Worm (Caenorhabditis elegans) whole organism, L4/young adult: ENCODE measurements around the gene cat-1.

Source experiments
- W03F9.2 ChIP-seq: fragments of 150-350 bp; optimal IDR thresholded peaks from 2 replicates; lab custom pipeline; 2014; ENCODE audit warnings: missing biosample characterization, missing genetic modification characterization
- dao-5 ChIP-seq: sonication (generic microtip); optimal IDR thresholded peaks from 2 replicates; lab custom pipeline; 2016; ENCODE audit warnings: missing genotype, missing genetic modification characterization, moderate library complexity, missing compliant biosample characterization
- him-1 ChIP-seq: sonication (generic microtip); optimal IDR thresholded peaks from 2 replicates; lab custom pipeline; 2016; ENCODE audit warnings: missing genotype, missing genetic modification reagents, missing genetic modification characterization, missing compliant biosample characterization

The cat-1 gene

DNA sequence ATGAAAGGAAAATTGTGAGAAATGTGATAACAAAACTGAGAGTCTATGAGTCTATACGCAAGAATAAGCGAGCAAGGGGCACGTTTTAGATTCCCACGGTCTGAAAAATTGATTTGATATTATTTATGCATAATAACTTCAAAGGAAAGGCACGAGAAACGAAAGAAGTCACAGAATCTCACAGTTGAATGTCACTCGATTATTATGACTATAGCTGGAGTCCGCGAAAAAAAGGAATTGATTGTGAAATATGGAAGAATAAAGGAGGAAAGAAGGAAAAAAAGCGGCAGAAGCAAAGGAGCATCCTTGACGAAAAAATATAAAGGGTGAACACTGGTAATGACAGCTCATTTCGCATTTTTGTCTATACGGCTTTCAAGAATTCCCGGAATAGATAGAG lies at the start of gene cat-1:
Gene cat-1, minus strand, starts transcription at position 101 of the 400 bp plus-strand sequence.
- no peak for TF ChIP-seq him-1 (tag; lab: Kevin White, UChicago)
- no peak for TF ChIP-seq W03F9.2 (tag; lab: Kevin White, UChicago)
- no peak for TF ChIP-seq dao-5 (tag; lab: Kevin White, UChicago)

DNA sequence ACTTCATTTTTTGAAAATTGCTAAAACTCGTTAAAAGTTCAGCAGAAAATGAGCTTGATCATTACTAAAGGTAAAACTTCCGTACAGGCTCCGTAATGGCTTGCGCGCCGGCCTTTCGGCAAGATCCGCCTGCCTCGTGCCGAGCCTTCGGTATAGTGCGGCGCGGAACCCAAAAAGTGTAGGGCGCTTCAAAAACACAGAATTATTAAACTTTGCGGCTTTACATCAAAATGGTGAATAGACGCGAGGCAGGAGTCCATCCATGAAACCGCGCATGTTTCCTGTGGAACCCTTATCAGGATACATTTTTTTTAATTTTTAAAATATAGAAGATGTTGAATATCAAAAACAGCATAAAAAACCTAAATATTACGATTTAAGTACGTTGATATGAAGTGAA lies 42.6 kb upstream of the cat-1 start:
- no peak for TF ChIP-seq W03F9.2 (tag; lab: Kevin White, UChicago)

DNA sequence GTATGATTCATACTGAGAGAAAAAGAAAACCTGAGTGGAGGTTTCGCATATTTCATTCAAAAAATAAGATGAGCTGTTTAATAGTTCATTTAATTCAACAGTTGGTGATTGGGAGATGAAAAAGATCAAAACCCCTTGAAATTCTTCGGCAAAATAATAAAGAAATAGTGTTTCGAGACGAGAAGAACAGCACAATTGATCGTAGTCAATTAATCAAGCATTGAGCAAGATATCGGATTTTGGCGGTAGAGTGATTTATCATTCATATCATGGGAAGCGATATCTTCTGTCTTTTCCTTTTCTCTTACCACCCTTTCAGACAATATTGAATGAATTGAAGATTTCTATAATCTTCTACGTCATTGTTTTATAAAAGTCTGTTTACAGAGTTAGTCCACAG lies 36.1 kb upstream of the cat-1 start:
- TF ChIP-seq W03F9.2 (tag; lab: Kevin White, UChicago) (no peak), him-1 (tag; lab: Kevin White, UChicago) (no peak), dao-5 (tag; lab: Kevin White, UChicago) (no peak)

DNA sequence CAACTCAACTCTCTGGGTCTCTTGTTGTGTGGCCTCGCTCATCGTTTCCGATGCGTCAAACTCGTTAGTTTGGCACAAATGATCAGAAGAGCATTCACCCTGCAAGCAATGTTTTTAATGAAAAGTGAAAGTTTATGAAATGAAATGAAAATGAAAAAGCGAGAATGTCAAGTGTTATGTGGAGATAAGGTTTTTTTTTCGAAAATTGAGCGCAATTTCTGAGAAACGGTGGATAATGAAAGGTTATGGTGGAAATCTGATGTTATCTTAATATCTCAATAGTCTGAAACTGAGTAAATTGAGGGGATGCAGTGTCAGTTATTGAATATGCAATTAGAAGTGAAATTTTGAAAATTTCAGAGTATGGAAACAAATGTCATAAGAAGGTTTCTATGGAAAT lies 32.7 kb upstream of the cat-1 start, which contains the start of gene gnrr-4:
Gene gnrr-4, minus strand, starts transcription at position 101 of the 400 bp plus-strand sequence.
- TF ChIP-seq him-1 (tag; lab: Kevin White, UChicago) (no peak), W03F9.2 (tag; lab: Kevin White, UChicago) (no peak), dao-5 (tag; lab: Kevin White, UChicago) (no peak)

DNA sequence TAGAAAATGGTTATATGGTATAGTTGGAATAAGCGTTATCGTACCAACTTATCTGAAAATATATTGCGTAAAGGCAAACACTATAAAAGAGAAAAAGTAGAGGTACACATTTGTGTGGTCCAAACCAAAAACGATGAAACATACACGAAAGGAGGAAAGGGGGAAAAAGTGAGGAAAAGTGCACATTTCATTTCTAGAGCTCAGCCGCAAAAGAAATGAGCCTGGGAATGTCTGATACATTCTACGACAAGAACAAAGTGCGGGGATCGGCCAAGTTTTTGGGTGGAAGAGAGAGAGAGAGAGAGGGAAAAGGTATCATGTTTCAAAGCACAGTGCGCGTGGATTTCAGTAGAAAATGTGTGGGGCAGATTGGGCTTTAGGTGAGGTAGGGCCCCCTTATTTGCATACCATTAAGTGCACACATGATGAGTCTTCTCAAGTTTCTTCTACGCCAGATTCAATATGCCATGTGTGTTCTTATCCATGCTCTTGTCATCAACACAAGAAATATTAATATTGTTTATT lies 23.3 kb upstream of the cat-1 start, which contains the start of gene rgs-6:
Gene rgs-6, minus strand, starts transcription at position 51 of the 525 bp plus-strand sequence.
- TF ChIP-seq dao-5 (tag; lab: Kevin White, UChicago) (no peak), W03F9.2 (tag; lab: Kevin White, UChicago) (no peak), him-1 (tag; lab: Kevin White, UChicago) (no peak)

DNA sequence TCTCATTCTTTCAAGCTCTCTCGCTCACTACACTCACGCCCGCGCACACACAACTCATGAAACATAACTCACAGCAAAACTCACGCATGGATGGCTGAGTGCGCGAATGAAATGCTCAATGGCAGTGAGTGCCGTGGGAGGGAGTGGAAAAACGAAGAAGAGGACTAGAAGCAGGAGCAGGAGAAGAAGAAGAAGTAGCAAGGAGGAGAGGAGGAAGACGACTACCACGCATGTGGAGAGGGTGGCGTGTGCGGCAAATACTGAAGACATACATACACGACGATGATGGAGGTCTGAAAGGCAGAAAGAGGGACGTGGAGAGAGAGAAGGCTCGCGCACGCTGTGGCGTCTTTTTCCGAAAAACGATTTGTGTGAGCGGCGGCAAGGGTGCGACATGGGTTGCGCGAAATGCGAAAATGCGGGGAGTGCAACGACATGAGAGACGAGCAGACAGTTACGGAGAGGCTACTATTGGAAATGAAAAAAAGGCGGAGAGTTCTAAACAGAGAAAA lies 18.5 kb upstream of the cat-1 start:
- TF ChIP-seq him-1 (tag; lab: Kevin White, UChicago) (peak; percentile 84), dao-5 (tag; lab: Kevin White, UChicago) (no peak)

DNA sequence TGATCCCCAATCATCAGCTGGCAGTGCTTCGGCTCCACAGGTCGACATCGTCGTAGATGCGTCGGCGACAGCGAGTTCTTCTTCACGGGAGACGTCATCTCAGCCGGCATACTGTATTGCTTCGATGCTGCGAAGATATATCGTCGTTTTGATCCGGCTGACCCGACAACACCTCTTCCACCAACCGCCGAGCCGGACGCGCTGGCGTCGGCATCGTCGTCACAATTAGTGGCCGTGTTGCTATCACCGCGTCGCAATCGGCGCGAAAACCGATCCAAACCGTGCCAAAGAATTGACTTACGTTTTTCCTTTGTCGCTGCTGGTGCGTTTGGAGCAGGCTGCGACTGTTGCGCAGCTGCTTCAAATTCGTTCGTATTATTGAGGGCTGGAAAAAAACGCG lies 15.6 kb upstream of the cat-1 start:
- no peak for TF ChIP-seq dao-5 (tag; lab: Kevin White, UChicago)
- TF ChIP-seq W03F9.2 (tag; lab: Kevin White, UChicago): no peak
- TF ChIP-seq him-1 (tag; lab: Kevin White, UChicago): no peak

DNA sequence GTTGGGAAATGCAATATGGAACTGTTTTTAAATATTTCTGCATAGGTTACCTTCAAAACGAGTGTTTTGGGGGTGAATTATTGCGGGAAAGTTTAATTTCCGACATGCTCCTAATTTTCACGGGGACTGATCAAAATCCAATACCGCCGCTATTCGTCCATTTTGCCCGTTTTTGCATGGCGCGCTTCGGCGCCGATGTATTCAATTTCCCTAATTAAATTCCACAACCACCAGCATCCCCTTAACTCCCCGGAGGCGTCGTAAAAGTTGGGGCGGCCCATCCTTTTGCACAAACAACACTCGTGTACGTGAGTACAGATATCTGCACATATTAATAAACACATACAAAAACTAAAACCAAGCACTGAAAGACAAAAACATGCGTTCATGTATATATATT lies 14.0 kb upstream of the cat-1 start:
- TF ChIP-seq dao-5 (tag; lab: Kevin White, UChicago): no peak
- TF ChIP-seq him-1 (tag; lab: Kevin White, UChicago): no peak

DNA sequence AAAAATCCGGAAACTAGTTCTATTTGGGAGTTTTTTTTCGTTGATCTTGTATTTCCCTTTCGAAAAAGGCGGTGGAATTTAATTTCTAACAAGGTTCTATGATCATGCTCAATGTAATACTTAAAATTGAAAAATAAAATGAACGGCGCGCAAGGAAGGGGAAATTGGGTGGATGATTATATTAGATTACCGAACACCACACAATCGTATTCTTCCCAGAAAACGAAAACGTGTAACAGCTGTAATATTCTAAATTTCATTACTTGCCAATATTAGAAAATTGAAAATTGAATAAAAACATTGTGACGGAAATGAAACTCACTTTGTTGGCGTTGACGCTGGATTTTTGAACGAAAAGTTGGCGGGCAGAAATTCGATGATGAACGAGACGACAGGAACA lies 13.2 kb upstream of the cat-1 start:
- TF ChIP-seq W03F9.2 (tag; lab: Kevin White, UChicago) (no peak), dao-5 (tag; lab: Kevin White, UChicago) (no peak), him-1 (tag; lab: Kevin White, UChicago) (no peak)

DNA sequence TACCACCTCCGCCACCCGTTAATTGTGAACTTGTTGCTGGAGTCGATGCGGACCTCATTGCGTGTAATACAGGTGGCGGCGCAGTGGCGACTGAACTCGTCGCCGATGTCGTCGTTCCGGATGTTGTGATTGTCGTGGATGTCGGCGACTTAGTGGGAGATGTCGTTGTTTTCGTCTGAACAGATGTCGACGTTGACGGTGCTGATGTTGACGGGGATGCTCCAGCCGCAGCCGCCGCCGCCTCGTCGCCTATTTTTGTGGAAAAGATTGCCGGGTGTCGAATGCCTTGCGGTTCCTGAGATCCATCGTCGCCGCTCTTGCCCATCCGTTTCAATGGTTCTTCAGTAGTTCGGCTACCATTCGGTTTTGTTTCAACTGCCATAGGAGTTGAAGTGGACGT lies 10.4 kb upstream of the cat-1 start:
- TF ChIP-seq him-1 (tag; lab: Kevin White, UChicago): no peak
- no peak for TF ChIP-seq W03F9.2 (tag; lab: Kevin White, UChicago)
- TF ChIP-seq dao-5 (tag; lab: Kevin White, UChicago): no peak

DNA sequence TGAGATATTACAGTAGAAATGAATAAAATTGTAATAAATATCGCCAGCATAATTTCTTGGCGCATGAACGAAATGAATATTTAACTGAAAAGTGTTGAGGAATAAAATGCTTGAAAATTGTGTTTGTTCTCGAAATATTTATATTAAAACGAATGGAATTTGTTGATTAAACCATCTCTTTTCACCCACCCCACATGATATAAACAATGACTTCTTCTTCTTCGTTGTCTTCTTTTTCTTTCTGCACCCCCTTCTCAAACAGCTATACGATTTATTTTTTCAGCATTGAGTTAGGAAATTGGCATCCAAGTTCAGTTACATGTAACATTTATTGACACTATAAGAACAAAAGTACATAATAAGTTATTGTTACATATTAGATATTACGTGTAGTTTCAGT lies 9.6 kb upstream of the cat-1 start, which contains the start of gene C41G11.1:
Gene C41G11.1, minus strand, starts transcription at position 101 of the 400 bp plus-strand sequence.
- TF ChIP-seq dao-5 (tag; lab: Kevin White, UChicago): no peak
- TF ChIP-seq W03F9.2 (tag; lab: Kevin White, UChicago): no peak
- no peak for TF ChIP-seq him-1 (tag; lab: Kevin White, UChicago)

DNA sequence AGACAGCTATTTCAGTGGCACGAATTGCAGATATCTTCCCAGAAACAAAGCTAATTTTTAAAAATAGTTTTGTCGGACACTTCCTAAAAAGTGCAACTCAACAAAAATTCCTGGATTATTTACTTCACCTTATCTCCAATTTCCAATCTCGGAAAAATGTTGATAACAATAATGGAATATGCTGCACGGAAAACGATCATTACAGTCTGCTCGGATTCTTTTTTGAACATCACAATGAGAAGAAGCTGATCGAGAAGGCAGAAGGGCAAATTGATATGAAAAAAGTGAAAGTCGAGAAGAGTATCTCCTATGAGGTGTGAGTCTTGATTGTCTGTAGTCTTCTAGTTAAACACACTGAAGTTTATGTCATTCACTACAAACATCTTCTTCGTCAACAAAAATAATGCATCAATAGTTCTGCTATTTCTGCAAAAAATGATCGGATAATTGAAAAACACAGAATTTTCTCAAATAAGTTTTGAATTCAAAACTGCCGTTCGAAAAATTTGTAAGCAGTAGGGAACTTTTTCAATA lies 5.4 kb upstream of the cat-1 start:
- TF ChIP-seq dao-5 (tag; lab: Kevin White, UChicago) (no peak), W03F9.2 (tag; lab: Kevin White, UChicago) (no peak), him-1 (tag; lab: Kevin White, UChicago) (no peak)

DNA sequence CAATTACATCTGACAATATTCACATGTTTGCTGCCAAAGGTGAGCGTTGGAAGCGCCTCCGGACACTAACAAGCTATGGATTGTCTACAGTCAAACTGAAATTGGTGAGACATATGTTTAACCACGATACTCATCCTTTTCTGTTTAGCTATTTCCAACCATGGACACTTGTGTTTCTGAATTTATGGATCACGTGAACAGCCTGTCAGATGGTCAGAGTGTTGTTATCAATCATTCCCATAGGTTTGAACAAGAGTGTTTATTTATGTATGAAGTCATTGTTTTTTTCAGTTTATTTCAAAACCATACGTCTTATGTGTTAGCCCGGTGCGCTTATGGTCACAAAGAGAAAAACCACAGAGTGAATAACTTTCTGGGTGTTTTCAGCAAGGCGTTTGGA lies 4.8 kb upstream of the cat-1 start:
- TF ChIP-seq dao-5 (tag; lab: Kevin White, UChicago) (no peak), him-1 (tag; lab: Kevin White, UChicago) (no peak), W03F9.2 (tag; lab: Kevin White, UChicago) (no peak)

DNA sequence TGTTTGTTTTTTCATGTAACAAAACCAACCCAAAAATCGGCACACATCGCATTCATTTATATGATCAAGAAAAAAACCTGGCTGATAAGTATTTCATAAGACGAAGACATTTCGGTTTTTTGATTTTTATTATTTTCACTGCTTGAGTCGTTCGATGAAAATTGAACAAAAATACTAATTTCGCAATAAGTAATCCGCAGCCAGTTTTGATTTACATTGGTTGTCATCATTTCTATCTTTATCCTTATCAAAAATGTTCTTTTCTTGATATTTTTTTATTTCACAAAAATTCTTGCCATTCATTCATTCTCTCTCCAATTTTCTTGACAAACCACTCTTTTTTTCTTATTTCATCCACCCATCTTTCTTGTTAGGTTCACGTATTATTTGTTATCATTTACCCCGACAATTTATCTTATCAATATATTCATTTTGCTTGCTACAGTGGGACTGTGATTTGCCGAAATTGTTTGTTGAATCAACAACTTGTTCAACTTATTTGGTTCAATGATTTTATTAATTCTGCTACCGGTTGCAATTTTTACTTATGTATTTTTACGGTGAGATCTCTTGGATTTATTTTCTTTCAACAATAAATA lies 3.6 kb upstream of the cat-1 start, which contains the start of gene cyp-43A1:
Gene cyp-43A1, plus strand, starts transcription at position 446 of the 599 bp plus-strand sequence.
- TF ChIP-seq dao-5 (tag; lab: Kevin White, UChicago) (no peak), W03F9.2 (tag; lab: Kevin White, UChicago) (no peak), him-1 (tag; lab: Kevin White, UChicago) (no peak)
